Worm (Caenorhabditis elegans) whole organism, midembryonic: Measurements from ENCODE around the gene Y39G8B.7.

Experiments used
- T22C8.4 ChIP-seq: fragments of 200-800 bp; sonication (Bioruptor generic); IDR thresholded peaks from 2 replicates; pipeline ENCODE4 v1.3.6; 2022; ENCODE audit warnings: missing genetic modification characterization, missing compliant biosample characterization
- cog-1 ChIP-seq: sonication (generic microtip); optimal IDR thresholded peaks from 2 replicates; lab custom pipeline; 2016; ENCODE audit warnings: missing genetic modification characterization, missing compliant biosample characterization
- flt-1 ChIP-seq: fragments of 200-800 bp; sonication (Bioruptor generic); IDR thresholded peaks from 2 replicates; pipeline ENCODE4 v1.3.6; 2022; ENCODE audit warnings: missing genetic modification characterization, missing compliant biosample characterization
- klf-2 ChIP-seq: fragments of 200-800 bp; sonication (Bioruptor generic); conservative IDR thresholded peaks from 2 replicates; pipeline ENCODE4 v1.3.6; 2022; ENCODE audit warnings: missing genetic modification reagents, missing genetic modification characterization, missing compliant biosample characterization
- med-1 ChIP-seq: sonication (generic microtip); optimal IDR thresholded peaks from 2 replicates; lab custom pipeline; 2017; ENCODE audit warnings: missing genetic modification characterization, mild to moderate bottlenecking, missing compliant biosample characterization, antibody characterized with exemption, missing genetic modification reagents; ENCODE audit not compliant: insufficient read depth
- ref-1 ChIP-seq: fragments of 200-800 bp; sonication (Bioruptor generic); conservative IDR thresholded peaks from 2 replicates; pipeline ENCODE4 v1.3.6; 2022; ENCODE audit warnings: missing genetic modification reagents, missing genetic modification characterization, missing compliant biosample characterization
- tab-1 ChIP-seq: fragments of 200-800 bp; sonication (Bioruptor generic); IDR thresholded peaks from 2 replicates; pipeline ENCODE4 v1.3.6; 2022; ENCODE audit warnings: missing genetic modification characterization, missing compliant biosample characterization
- ztf-23 ChIP-seq: fragments of 200-800 bp; sonication (Bioruptor generic); IDR thresholded peaks from 2 replicates; pipeline ENCODE4 v1.3.6; 2022; ENCODE audit warnings: missing genetic modification reagents, missing genetic modification characterization, missing compliant biosample characterization
- ztf-29 ChIP-seq: fragments of 200-800 bp; sonication (Bioruptor generic); IDR thresholded peaks from 2 replicates; pipeline ENCODE4 v1.3.6; 2022; ENCODE audit warnings: missing genetic modification reagents, missing genetic modification characterization, missing compliant biosample characterization

The Y39G8B.7 gene

DNA sequence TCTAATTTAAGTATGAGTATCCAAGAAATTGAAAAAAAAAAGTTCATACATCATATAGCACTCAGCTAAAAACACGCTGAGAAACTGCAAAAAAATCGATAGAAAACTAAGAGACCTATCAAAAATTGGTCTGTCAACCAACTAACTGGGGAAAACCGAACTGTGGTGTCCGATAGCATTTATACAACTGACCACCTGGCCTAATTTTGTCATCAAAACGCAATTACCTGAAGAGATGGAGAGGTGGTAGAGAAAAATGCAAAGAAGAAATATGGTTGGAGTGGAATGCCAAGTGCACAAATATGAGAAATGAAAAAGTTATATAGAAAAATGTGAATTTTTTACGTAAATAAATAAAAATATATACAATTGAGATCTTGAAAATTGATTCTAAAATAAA lies 21.3 kb downstream of the Y39G8B.7 start, which contains the start of gene Y39G8B.1:
Gene Y39G8B.1, minus strand, starts transcription at position 299 of the 400 bp plus-strand sequence.
- TF ChIP-seq ref-1: no peak
- no peak for TF ChIP-seq cog-1 (tag; lab: Kevin White, UChicago)
- TF ChIP-seq tab-1 (GFP tag; lab: Robert Waterston, UW): no peak
- TF ChIP-seq ztf-29 (GFP tag; lab: Robert Waterston, UW): no peak
- no peak; the same call in 1 of the 2 replicates for TF ChIP-seq T22C8.4 (GFP tag; lab: Robert Waterston, UW)
- TF ChIP-seq klf-2 (GFP tag; lab: Robert Waterston, UW): no peak
- TF ChIP-seq flt-1: no peak
- TF ChIP-seq med-1 (GFP tag; lab: Kevin White, UChicago): no peak
- no peak for TF ChIP-seq ztf-23 (GFP tag; lab: Robert Waterston, UW)

DNA sequence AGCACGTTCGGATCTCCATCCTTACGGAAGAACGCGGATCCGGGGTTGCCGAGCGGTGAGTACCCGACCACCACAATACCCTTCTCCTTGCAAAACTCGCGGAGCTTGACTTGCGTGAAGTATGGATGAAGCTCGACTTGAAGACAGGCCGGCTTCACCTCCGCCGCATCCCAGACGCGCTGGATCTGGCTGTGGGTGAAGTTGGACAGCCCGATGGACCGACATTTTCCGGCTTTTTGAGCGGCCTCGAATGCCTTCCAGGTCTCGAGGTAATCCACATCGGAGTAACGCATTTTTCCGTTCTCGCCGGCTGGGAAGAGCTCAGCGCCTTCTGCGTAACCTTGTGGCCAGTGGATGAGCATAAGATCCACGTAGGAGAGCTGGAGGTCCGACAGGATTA lies 22.6 kb downstream of the Y39G8B.7 start:
- no peak for TF ChIP-seq T22C8.4 (GFP tag; lab: Robert Waterston, UW)
- no peak for TF ChIP-seq tab-1 (GFP tag; lab: Robert Waterston, UW)
- TF ChIP-seq cog-1 (tag; lab: Kevin White, UChicago): no peak
- no peak for TF ChIP-seq ztf-23 (GFP tag; lab: Robert Waterston, UW)
- TF ChIP-seq flt-1: no peak
- TF ChIP-seq ref-1: no peak
- no peak for TF ChIP-seq klf-2 (GFP tag; lab: Robert Waterston, UW)
- no peak for TF ChIP-seq ztf-29 (GFP tag; lab: Robert Waterston, UW)

DNA sequence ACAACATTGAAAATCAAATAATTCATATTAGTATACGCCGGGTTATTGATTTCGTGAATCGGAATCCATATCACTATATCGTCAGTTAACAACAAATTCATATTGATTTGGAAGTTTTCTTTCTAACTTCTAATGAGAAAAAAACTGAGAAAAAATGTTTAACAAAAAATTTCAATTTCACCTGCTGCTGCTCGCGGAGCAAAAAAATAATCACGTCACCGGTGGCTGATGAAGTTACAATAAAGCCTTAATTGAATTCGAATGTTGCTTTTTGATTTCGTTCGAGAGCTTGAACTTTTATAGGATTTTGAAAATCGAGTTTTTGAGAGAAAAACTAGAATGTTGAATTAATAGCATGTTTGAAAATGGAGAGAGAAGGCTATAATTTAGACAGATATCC lies 25.9 kb downstream of the Y39G8B.7 start, which contains the start of gene sre-43:
Gene sre-43, minus strand, starts transcription at position 101 of the 400 bp plus-strand sequence.
- TF ChIP-seq flt-1 (no peak), ztf-29 (GFP tag; lab: Robert Waterston, UW) (no peak), ztf-23 (GFP tag; lab: Robert Waterston, UW) (no peak), T22C8.4 (GFP tag; lab: Robert Waterston, UW) (no peak), klf-2 (GFP tag; lab: Robert Waterston, UW) (no peak), tab-1 (GFP tag; lab: Robert Waterston, UW) (no peak), ref-1 (no peak), med-1 (GFP tag; lab: Kevin White, UChicago) (no peak), cog-1 (tag; lab: Kevin White, UChicago) (no peak)

- TF ChIP-seq med-1 (GFP tag; lab: Kevin White, UChicago): no peak
- TF ChIP-seq ztf-29 (GFP tag; lab: Robert Waterston, UW): no peak
- TF ChIP-seq ref-1: no peak
- TF ChIP-seq T22C8.4 (GFP tag; lab: Robert Waterston, UW): no peak
- no peak for TF ChIP-seq klf-2 (GFP tag; lab: Robert Waterston, UW)
- TF ChIP-seq flt-1: no peak
- TF ChIP-seq tab-1 (GFP tag; lab: Robert Waterston, UW): no peak
- TF ChIP-seq cog-1 (tag; lab: Kevin White, UChicago): no peak
- no peak for TF ChIP-seq ztf-23 (GFP tag; lab: Robert Waterston, UW)
Observed at ce11 chrII:13966242-13966641, 28.6 kb downstream of the Y39G8B.7 start, which contains the start of gene W07G1.7. W07G1.7 (minus strand) TSS chrII:13966342.

ce11 chrII:13964325-13964724 lies 30.5 kb downstream of the Y39G8B.7 start:
- TF ChIP-seq klf-2 (GFP tag; lab: Robert Waterston, UW) (no peak), flt-1 (no peak), ztf-23 (GFP tag; lab: Robert Waterston, UW) (no peak), tab-1 (GFP tag; lab: Robert Waterston, UW) (no peak), T22C8.4 (GFP tag; lab: Robert Waterston, UW) (no peak), ztf-29 (GFP tag; lab: Robert Waterston, UW) (no peak), cog-1 (tag; lab: Kevin White, UChicago) (no peak)

DNA sequence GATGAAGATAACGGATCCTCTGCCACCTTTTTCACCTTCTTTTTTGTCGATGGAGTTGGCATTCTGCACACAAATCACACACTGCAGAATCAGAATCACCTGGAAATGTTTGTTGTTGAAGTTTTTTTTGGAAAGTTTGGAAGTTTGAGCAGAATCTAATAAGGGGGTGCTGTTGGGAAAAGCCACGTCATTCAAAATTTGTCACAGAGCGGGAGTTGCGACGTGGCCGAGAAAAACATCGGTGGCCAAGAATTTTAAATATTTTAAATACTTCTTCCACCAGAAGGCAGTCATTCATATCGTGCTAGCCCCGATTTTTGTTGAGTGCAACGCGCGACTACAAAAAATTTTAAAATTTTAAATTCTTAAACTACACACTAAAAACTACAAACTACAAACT lies 32.5 kb downstream of the Y39G8B.7 start, which contains the start of gene rpi-1:
Gene rpi-1, minus strand, starts transcription at position 101 of the 400 bp plus-strand sequence.
- TF ChIP-seq ztf-29 (GFP tag; lab: Robert Waterston, UW) (no peak), tab-1 (GFP tag; lab: Robert Waterston, UW) (no peak), klf-2 (GFP tag; lab: Robert Waterston, UW) (no peak), ref-1 (no peak)

ce11 chrII:13961567-13961966 lies 33.3 kb downstream of the Y39G8B.7 start:
- no peak for TF ChIP-seq ref-1
- TF ChIP-seq cog-1 (tag; lab: Kevin White, UChicago): no peak
- no peak for TF ChIP-seq T22C8.4 (GFP tag; lab: Robert Waterston, UW)
- TF ChIP-seq ztf-29 (GFP tag; lab: Robert Waterston, UW): no peak
- no peak for TF ChIP-seq med-1 (GFP tag; lab: Kevin White, UChicago)
- TF ChIP-seq flt-1: no peak
- TF ChIP-seq ztf-23 (GFP tag; lab: Robert Waterston, UW): no peak
- TF ChIP-seq tab-1 (GFP tag; lab: Robert Waterston, UW): no peak
- no peak for TF ChIP-seq klf-2 (GFP tag; lab: Robert Waterston, UW)

ce11 chrII:13958359-13958758 lies 36.5 kb downstream of the Y39G8B.7 start:
- TF ChIP-seq tab-1 (GFP tag; lab: Robert Waterston, UW): no peak
- no peak for TF ChIP-seq T22C8.4 (GFP tag; lab: Robert Waterston, UW)

ce11 chrII:13957437-13957836 lies 37.4 kb downstream of the Y39G8B.7 start, which contains the start of gene zip-3:
zip-3 (minus strand) TSS chrII:13957457.
- TF ChIP-seq flt-1: no peak
- no peak for TF ChIP-seq med-1 (GFP tag; lab: Kevin White, UChicago)
- TF ChIP-seq ref-1: no peak
- TF ChIP-seq ztf-23 (GFP tag; lab: Robert Waterston, UW): no peak
- TF ChIP-seq klf-2 (GFP tag; lab: Robert Waterston, UW): no peak
- no peak for TF ChIP-seq T22C8.4 (GFP tag; lab: Robert Waterston, UW)
- no peak for TF ChIP-seq tab-1 (GFP tag; lab: Robert Waterston, UW)
- TF ChIP-seq ztf-29 (GFP tag; lab: Robert Waterston, UW): no peak
- no peak for TF ChIP-seq cog-1 (tag; lab: Kevin White, UChicago)

DNA sequence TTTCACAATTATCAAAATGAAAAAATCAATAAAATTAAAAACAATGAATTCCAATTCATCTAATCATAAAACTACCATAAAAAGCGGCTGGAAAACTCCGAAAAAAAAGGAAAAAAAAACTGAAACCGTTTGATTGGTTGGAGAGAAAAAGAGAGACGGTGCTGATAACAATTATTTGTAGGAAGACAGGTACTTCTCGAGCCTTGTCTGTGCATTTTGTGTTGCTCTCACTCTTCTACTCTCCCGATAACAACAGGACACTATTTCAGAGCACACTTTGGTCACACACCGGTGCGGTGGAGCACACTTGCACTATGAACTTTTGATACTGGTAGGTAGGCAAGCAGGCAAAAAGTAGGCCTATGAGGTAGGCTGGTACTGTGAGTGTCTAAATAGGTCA lies 38.3 kb downstream of the Y39G8B.7 start:
- TF ChIP-seq ztf-23 (GFP tag; lab: Robert Waterston, UW) (no peak), klf-2 (GFP tag; lab: Robert Waterston, UW) (no peak), tab-1 (GFP tag; lab: Robert Waterston, UW) (no peak), ref-1 (no peak), cog-1 (tag; lab: Kevin White, UChicago) (no peak), T22C8.4 (GFP tag; lab: Robert Waterston, UW) (no peak), ztf-29 (GFP tag; lab: Robert Waterston, UW) (no peak), med-1 (GFP tag; lab: Kevin White, UChicago) (no peak), flt-1 (no peak)
